Worm (Caenorhabditis elegans) whole organism, midembryonic: ENCODE data around the gene Y38F2AR.12.

ENCODE experiments used
- T22C8.4 ChIP-seq: fragments of 200-800 bp; sonication (Bioruptor generic); IDR thresholded peaks from 2 replicates; pipeline ENCODE4 v1.3.6; 2022; ENCODE audit warnings: missing genetic modification characterization, missing compliant biosample characterization
- cog-1 ChIP-seq: sonication (generic microtip); optimal IDR thresholded peaks from 2 replicates; lab custom pipeline; 2016; ENCODE audit warnings: missing genetic modification characterization, missing compliant biosample characterization
- flt-1 ChIP-seq: fragments of 200-800 bp; sonication (Bioruptor generic); IDR thresholded peaks from 2 replicates; pipeline ENCODE4 v1.3.6; 2022; ENCODE audit warnings: missing genetic modification characterization, missing compliant biosample characterization
- klf-2 ChIP-seq: fragments of 200-800 bp; sonication (Bioruptor generic); conservative IDR thresholded peaks from 2 replicates; pipeline ENCODE4 v1.3.6; 2022; ENCODE audit warnings: missing genetic modification reagents, missing genetic modification characterization, missing compliant biosample characterization
- med-1 ChIP-seq: sonication (generic microtip); optimal IDR thresholded peaks from 2 replicates; lab custom pipeline; 2017; ENCODE audit warnings: missing genetic modification characterization, mild to moderate bottlenecking, missing compliant biosample characterization, antibody characterized with exemption, missing genetic modification reagents; ENCODE audit not compliant: insufficient read depth
- ref-1 ChIP-seq: fragments of 200-800 bp; sonication (Bioruptor generic); conservative IDR thresholded peaks from 2 replicates; pipeline ENCODE4 v1.3.6; 2022; ENCODE audit warnings: missing genetic modification reagents, missing genetic modification characterization, missing compliant biosample characterization
- tab-1 ChIP-seq: fragments of 200-800 bp; sonication (Bioruptor generic); IDR thresholded peaks from 2 replicates; pipeline ENCODE4 v1.3.6; 2022; ENCODE audit warnings: missing genetic modification characterization, missing compliant biosample characterization
- ztf-23 ChIP-seq: fragments of 200-800 bp; sonication (Bioruptor generic); IDR thresholded peaks from 2 replicates; pipeline ENCODE4 v1.3.6; 2022; ENCODE audit warnings: missing genetic modification reagents, missing genetic modification characterization, missing compliant biosample characterization
- ztf-29 ChIP-seq: fragments of 200-800 bp; sonication (Bioruptor generic); IDR thresholded peaks from 2 replicates; pipeline ENCODE4 v1.3.6; 2022; ENCODE audit warnings: missing genetic modification reagents, missing genetic modification characterization, missing compliant biosample characterization

Y38F2AR.12 gene

ce11 chrIV:2407704-2408103, 4.5 kb downstream of the Y38F2AR.12 start:
- TF ChIP-seq flt-1 (GFP tag; lab: Robert Waterston, UW) (no peak), med-1 (GFP tag; lab: Kevin White, UChicago) (no peak), cog-1 (tag; lab: Kevin White, UChicago) (no peak), tab-1 (GFP tag; lab: Robert Waterston, UW) (no peak), ztf-29 (no peak), T22C8.4 (no peak), ref-1 (GFP tag; lab: Robert Waterston, UW) (no peak), klf-2 (GFP tag; lab: Robert Waterston, UW) (no peak), ztf-23 (GFP tag; lab: Robert Waterston, UW) (no peak)

- TF ChIP-seq ztf-29 (peak; percentile 7; the same call in 1 of the 2 replicates), flt-1 (GFP tag; lab: Robert Waterston, UW) (no peak), ref-1 (GFP tag; lab: Robert Waterston, UW) (no peak)
Measured at ce11 chrIV:2403374-2403773, 8.8 kb downstream of the Y38F2AR.12 start.

- TF ChIP-seq T22C8.4 (0 out of 2 replicates have a peak, but pooled peaks have one; percentile 42), med-1 (GFP tag; lab: Kevin White, UChicago) (no peak)
Measured at ce11 chrIV:2400651-2401050, 11.6 kb downstream of the Y38F2AR.12 start.

- TF ChIP-seq klf-2 (GFP tag; lab: Robert Waterston, UW), result no peak
- TF ChIP-seq flt-1 (GFP tag; lab: Robert Waterston, UW), result no peak
- no peak for TF ChIP-seq ref-1 (GFP tag; lab: Robert Waterston, UW)
- TF ChIP-seq T22C8.4, result peak; percentile 46
Measured at ce11 chrIV:2399420-2399819, 12.8 kb downstream of the Y38F2AR.12 start, which contains the start of gene Y38F2AR.10. Y38F2AR.10 (minus strand) TSS chrIV:2399520.

- TF ChIP-seq ref-1 (GFP tag; lab: Robert Waterston, UW) (no peak), klf-2 (GFP tag; lab: Robert Waterston, UW) (no peak), cog-1 (tag; lab: Kevin White, UChicago) (no peak), ztf-23 (GFP tag; lab: Robert Waterston, UW) (0 out of 2 replicates have a peak, but pooled peaks have one; percentile 35), T22C8.4 (no peak), ztf-29 (no peak), flt-1 (GFP tag; lab: Robert Waterston, UW) (0 out of 2 replicates have a peak, but pooled peaks have one; percentile 37), tab-1 (GFP tag; lab: Robert Waterston, UW) (0 out of 2 replicates have a peak, but pooled peaks have one; percentile 56)
Measured at ce11 chrIV:2398317-2398716, 13.9 kb downstream of the Y38F2AR.12 start.

- TF ChIP-seq T22C8.4 (peak; percentile 80), cog-1 (tag; lab: Kevin White, UChicago) (no peak)
Measured at ce11 chrIV:2395997-2396396, 16.2 kb downstream of the Y38F2AR.12 start.

- TF ChIP-seq ztf-23 (GFP tag; lab: Robert Waterston, UW) (no peak), ztf-29 (no peak), T22C8.4 (no peak), flt-1 (GFP tag; lab: Robert Waterston, UW) (no peak), cog-1 (tag; lab: Kevin White, UChicago) (no peak), tab-1 (GFP tag; lab: Robert Waterston, UW) (no peak), med-1 (GFP tag; lab: Kevin White, UChicago) (no peak), ref-1 (GFP tag; lab: Robert Waterston, UW) (no peak)
Measured at ce11 chrIV:2393023-2393422, 19.2 kb downstream of the Y38F2AR.12 start.

- TF ChIP-seq T22C8.4, result peak; percentile 83
- no peak for TF ChIP-seq med-1 (GFP tag; lab: Kevin White, UChicago)
Measured at ce11 chrIV:2391809-2392208, 20.4 kb downstream of the Y38F2AR.12 start.

- no peak for TF ChIP-seq cog-1 (tag; lab: Kevin White, UChicago)
- TF ChIP-seq T22C8.4, result peak; percentile 64; the same call in 1 of the 2 replicates
- TF ChIP-seq flt-1 (GFP tag; lab: Robert Waterston, UW), result no peak
- no peak for TF ChIP-seq tab-1 (GFP tag; lab: Robert Waterston, UW)
- no peak for TF ChIP-seq ztf-29
Measured at ce11 chrIV:2390804-2391203, 21.4 kb downstream of the Y38F2AR.12 start, which contains the start of gene eri-5. eri-5 (plus strand) TSS chrIV:2390821.

ce11 chrIV:2390251-2390672, 22.0 kb downstream of the Y38F2AR.12 start:
- peak; percentile 72 for TF ChIP-seq ztf-23 (GFP tag; lab: Robert Waterston, UW)
- no peak for TF ChIP-seq tab-1 (GFP tag; lab: Robert Waterston, UW)
- TF ChIP-seq ztf-29, result no peak
- no peak for TF ChIP-seq flt-1 (GFP tag; lab: Robert Waterston, UW)
- no peak for TF ChIP-seq T22C8.4
- no peak for TF ChIP-seq med-1 (GFP tag; lab: Kevin White, UChicago)
- no peak for TF ChIP-seq klf-2 (GFP tag; lab: Robert Waterston, UW)
- TF ChIP-seq cog-1 (tag; lab: Kevin White, UChicago), result peak; percentile 3
- TF ChIP-seq ref-1 (GFP tag; lab: Robert Waterston, UW), result no peak

- TF ChIP-seq ztf-29 (no peak), ztf-23 (GFP tag; lab: Robert Waterston, UW) (no peak), tab-1 (GFP tag; lab: Robert Waterston, UW) (no peak), flt-1 (GFP tag; lab: Robert Waterston, UW) (no peak), cog-1 (tag; lab: Kevin White, UChicago) (no peak), T22C8.4 (no peak), med-1 (GFP tag; lab: Kevin White, UChicago) (no peak), klf-2 (GFP tag; lab: Robert Waterston, UW) (no peak), ref-1 (GFP tag; lab: Robert Waterston, UW) (no peak)
Measured at ce11 chrIV:2389745-2390144, 22.5 kb downstream of the Y38F2AR.12 start.
